Worm (Caenorhabditis elegans): Measurements from ENCODE around the gene F01F1.11.

The F01F1.11 gene

ce11 chrIII:5884459-5884858, 12.8 kb upstream of the F01F1.11 start:
- TF ChIP-seq ceh-82 (tag; optimal IDR thresholded peaks at IDR 0.05) (no peak), nhr-28 (tag; optimal IDR thresholded peaks at IDR 0.05) (no peak), nhr-43 (tag; optimal IDR thresholded peaks at IDR 0.05; ENCODE audit: poor library complexity, severe bottlenecking) (no peak), nfya-1 (tag; optimal IDR thresholded peaks at IDR 0.05; ENCODE audit: insufficient read depth) (no peak), nhr-76 (tag; optimal IDR thresholded peaks at IDR 0.05) (no peak), elt-3 (tag; optimal IDR thresholded peaks at IDR 0.05) (no peak), zag-1 (tag; optimal IDR thresholded peaks at IDR 0.05) (no peak), ZK546.5 (tag; optimal IDR thresholded peaks at IDR 0.05) (no peak), lin-15B (tag; optimal IDR thresholded peaks at IDR 0.05) (no peak), ztf-11 (tag; optimal IDR thresholded peaks at IDR 0.05) (no peak), lsy-12 (tag; optimal IDR thresholded peaks at IDR 0.05) (no peak), nhr-67 (tag; optimal IDR thresholded peaks at IDR 0.05) (no peak), pqm-1 (tag; optimal IDR thresholded peaks at IDR 0.05) (no peak)

ce11 chrIII:5884007-5884406, 12.3 kb upstream of the F01F1.11 start, which contains the start of gene C28H8.5:
TSS of gene C28H8.5 (plus strand) at chrIII:5884307.
- TF ChIP-seq nhr-67 (tag; optimal IDR thresholded peaks at IDR 0.05) (no peak), fkh-10 (GFP tag; optimal IDR thresholded peaks at IDR 0.05) (no peak), elt-3 (tag; optimal IDR thresholded peaks at IDR 0.05) (no peak), skn-1 (tag; optimal IDR thresholded peaks at IDR 0.05) (no peak), ceh-16 (tag; optimal IDR thresholded peaks at IDR 0.05) (no peak), aly-2 (tag; optimal IDR thresholded peaks at IDR 0.05) (no peak), lin-15B (tag; optimal IDR thresholded peaks at IDR 0.05) (no peak), sea-2 (GFP tag; optimal IDR thresholded peaks at IDR 0.05) (no peak), mdl-1 (tag; optimal IDR thresholded peaks at IDR 0.05) (no peak), nhr-12 (tag; optimal IDR thresholded peaks at IDR 0.05) (no peak), unc-62 (GFP tag; optimal IDR thresholded peaks at IDR 0.05) (no peak), ceh-82 (tag; optimal IDR thresholded peaks at IDR 0.05) (no peak), jun-1 (tag; optimal IDR thresholded peaks at IDR 0.05) (no peak), daf-12 (tag; optimal IDR thresholded peaks at IDR 0.05) (no peak), pha-4 (tag; optimal IDR thresholded peaks at IDR 0.05) (no peak), ceh-9 (tag; optimal IDR thresholded peaks at IDR 0.05) (no peak), pqm-1 (tag; optimal IDR thresholded peaks at IDR 0.05) (no peak), nhr-28 (tag; optimal IDR thresholded peaks at IDR 0.05) (no peak)

DNA sequence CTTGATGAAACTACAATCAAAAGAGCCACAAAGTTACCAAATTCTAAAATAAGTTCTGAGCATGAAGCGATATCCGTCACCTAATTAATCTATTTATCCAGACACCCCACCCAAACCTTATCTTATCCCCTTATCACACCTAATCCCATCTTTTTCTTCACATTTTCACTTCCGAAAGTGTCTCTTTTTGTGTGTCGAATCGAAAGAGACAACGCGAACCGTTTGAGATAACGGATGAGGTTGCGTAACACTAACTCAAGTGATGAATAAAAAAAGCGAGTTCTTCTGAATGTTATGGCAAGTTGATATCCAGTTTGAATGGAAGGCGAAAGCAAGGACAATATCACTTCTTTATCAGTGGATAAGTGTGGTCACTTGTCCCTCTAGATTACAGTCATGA, 11.8 kb upstream of the F01F1.11 start:
- TF ChIP-seq lin-15B (tag; optimal IDR thresholded peaks at IDR 0.05) = no peak
- TF ChIP-seq nhr-43 (tag; optimal IDR thresholded peaks at IDR 0.05; ENCODE audit: poor library complexity, severe bottlenecking) = peak; percentile 10
- TF ChIP-seq elt-3 (tag; optimal IDR thresholded peaks at IDR 0.05) = peak in 1 of 3 experiments; percentile 82

DNA sequence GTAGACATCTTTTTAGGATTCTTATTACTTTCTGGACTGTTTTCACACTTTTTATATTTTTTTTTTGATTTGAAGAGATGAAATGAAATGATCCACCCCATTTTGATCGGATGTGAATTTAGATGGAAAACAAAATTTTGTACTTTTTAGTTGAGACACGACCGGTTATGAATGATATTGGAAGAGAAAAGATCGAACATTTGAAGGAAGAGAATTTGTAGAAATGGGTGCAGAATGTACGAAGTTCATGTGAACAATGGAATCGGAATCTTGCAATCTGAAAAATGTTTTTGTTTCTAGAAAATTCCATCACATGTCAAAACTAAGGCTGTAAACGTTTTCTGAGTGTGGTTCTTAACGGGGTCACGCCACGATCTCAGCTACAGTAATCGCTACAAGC, 11.1 kb upstream of the F01F1.11 start, which contains the start of gene F01F1.14:
Gene F01F1.14 (minus strand): TSS at position 101 of the 400 bp plus-strand sequence.
- no peak for TF ChIP-seq elt-1 (tag; optimal IDR thresholded peaks at IDR 0.05)

DNA sequence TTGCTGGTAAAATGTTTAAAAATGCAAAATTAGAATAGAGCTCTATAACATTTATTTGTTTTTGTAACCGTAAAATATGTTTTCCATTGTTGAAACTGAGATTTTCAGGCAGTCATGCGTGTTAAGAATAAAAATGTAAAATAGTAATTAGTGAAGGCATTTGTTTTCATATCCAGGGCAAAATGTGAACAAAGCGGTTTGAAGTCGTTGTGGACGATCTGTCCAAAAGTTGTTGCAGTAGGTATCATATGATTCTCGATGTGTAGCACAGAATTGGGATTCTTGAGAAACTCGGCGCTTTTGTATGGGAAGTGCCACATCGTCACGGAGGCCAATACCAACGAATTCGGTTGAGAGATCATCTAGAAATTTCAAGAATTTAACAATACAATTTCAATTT, 10.6 kb upstream of the F01F1.11 start:
- no peak for TF ChIP-seq snpc-4 (tag; optimal IDR thresholded peaks at IDR 0.05)
- TF ChIP-seq ceh-82 (tag; optimal IDR thresholded peaks at IDR 0.05) = no peak
- no peak for TF ChIP-seq jun-1 (tag; optimal IDR thresholded peaks at IDR 0.05)
- TF ChIP-seq mdl-1 (tag; optimal IDR thresholded peaks at IDR 0.05) = no peak
- no peak for TF ChIP-seq egl-5 (tag; optimal IDR thresholded peaks at IDR 0.05)
- TF ChIP-seq lin-39 (tag; optimal IDR thresholded peaks at IDR 0.05) = no peak
- TF ChIP-seq ama-1 (optimal IDR thresholded peaks at IDR 0.05) = peak; percentile 17
- TF ChIP-seq ceh-28 (tag; optimal IDR thresholded peaks at IDR 0.05) = no peak

- TF ChIP-seq pha-4 (tag; optimal IDR thresholded peaks at IDR 0.05) = no peak
- no peak for TF ChIP-seq ZK546.5 (tag; optimal IDR thresholded peaks at IDR 0.05)
- peak; percentile 20 for TF ChIP-seq elt-2 (tag; optimal IDR thresholded peaks at IDR 0.05)
- no peak for TF ChIP-seq nhr-76 (tag; optimal IDR thresholded peaks at IDR 0.05)
- TF ChIP-seq snpc-4 (tag; optimal IDR thresholded peaks at IDR 0.05) = peak; percentile 19
- TF ChIP-seq nhr-67 (tag; optimal IDR thresholded peaks at IDR 0.05) = no peak
- TF ChIP-seq ceh-28 (tag; optimal IDR thresholded peaks at IDR 0.05) = peak; percentile 52
- TF ChIP-seq lin-15B (tag; optimal IDR thresholded peaks at IDR 0.05) = peak; percentile 23
- peak; percentile 51 for TF ChIP-seq nfya-1 (tag; optimal IDR thresholded peaks at IDR 0.05; ENCODE audit: insufficient read depth)
- peak; percentile 63 for TF ChIP-seq ama-1 (optimal IDR thresholded peaks at IDR 0.05)
- no peak for TF ChIP-seq fkh-10 (GFP tag; optimal IDR thresholded peaks at IDR 0.05)
- peak; percentile 24 for TF ChIP-seq nhr-23 (tag; optimal IDR thresholded peaks at IDR 0.05)
These were observed 7.8 kb upstream of the F01F1.11 start, which contains the start of gene hpo-10 for ce11 chrIII:5879291-5879968. TSS of gene hpo-10 (plus strand) at chrIII:5879489.
